Worm (Caenorhabditis elegans) whole organism, L1 larva: ENCODE data around the gene R01E6.7.

Experiments used
- C04F5.9 ChIP-seq: sonication (generic microtip); optimal IDR thresholded peaks from 2 replicates; lab custom pipeline; 2016; ENCODE audit warnings: missing genetic modification characterization, missing compliant biosample characterization
- F16B12.6 ChIP-seq: fragments of 150-350 bp; optimal IDR thresholded peaks from 2 replicates; lab custom pipeline; 2014; ENCODE audit warnings: missing biosample characterization, missing genetic modification characterization
- Y116A8C.19 ChIP-seq: sonication (generic microtip); optimal IDR thresholded peaks from 2 replicates; lab custom pipeline; 2016; ENCODE audit warnings: missing compliant biosample characterization, missing genetic modification characterization, borderline replicate concordance
- aly-2 ChIP-seq: fragments of 150-350 bp; optimal IDR thresholded peaks from 2 replicates; lab custom pipeline; 2014; ENCODE audit warnings: missing biosample characterization, missing genetic modification characterization
- ama-1 ChIP-seq: fragments of 150-350 bp; optimal IDR thresholded peaks from 2 replicates; lab custom pipeline; 2014
- ceh-8 ChIP-seq: fragments of 200-800 bp; sonication (Bioruptor generic); optimal IDR thresholded peaks from 2 replicates; lab custom pipeline; 2018; ENCODE audit warnings: mild to moderate bottlenecking, missing genetic modification characterization, moderate library complexity, missing compliant biosample characterization
- ceh-82 ChIP-seq, 3 experiments: fragments of 150-350 bp in 1 of 3; sonication (generic microtip) in 2 of 3; optimal IDR thresholded peaks; 2 replicates each; lab custom pipeline; 2014 to 2017; ENCODE audit warnings: missing biosample characterization in 3 of 3, missing genetic modification characterization in 3 of 3
- ceh-88 ChIP-seq: fragments of 200-800 bp; sonication (Bioruptor generic); IDR thresholded peaks from 2 replicates; pipeline ENCODE4 v1.3.6; 2022; ENCODE audit warnings: missing genetic modification characterization, missing compliant biosample characterization
- ceh-90 ChIP-seq: sonication (generic microtip); optimal IDR thresholded peaks from 2 replicates; lab custom pipeline; 2016; ENCODE audit warnings: missing genetic modification characterization, missing compliant biosample characterization
- ces-1 ChIP-seq: fragments of 150-350 bp; optimal IDR thresholded peaks from 2 replicates; lab custom pipeline; 2014; ENCODE audit warnings: missing biosample characterization, missing genetic modification reagents, missing genetic modification characterization
- efl-1 ChIP-seq, 4 experiments: fragments of 150-350 bp; optimal IDR thresholded peaks in 3 of 4; peaks in 1 of 4; 1 replicate in 1 of 4; 2 replicates in 3 of 4; lab custom pipeline; 2014; ENCODE audit warnings: missing biosample characterization in 2 of 4, missing genetic modification characterization in 2 of 4, missing genetic modification reagents in 2 of 4
- egl-13 ChIP-seq: sonication (generic microtip); optimal IDR thresholded peaks from 2 replicates; lab custom pipeline; 2016; ENCODE audit warnings: missing genotype, missing genetic modification reagents, missing genetic modification characterization, missing compliant biosample characterization
- egl-27 ChIP-seq, 2 experiments: fragments of 150-350 bp in 1 of 2; sonication (generic microtip); optimal IDR thresholded peaks; 3 replicates each; lab custom pipeline; 2017 to 2018; ENCODE audit warnings: missing biosample characterization in 2 of 2, missing genetic modification characterization in 2 of 2, missing genetic modification reagents in 2 of 2
- elt-2 ChIP-seq: sonication (generic microtip); optimal IDR thresholded peaks from 2 replicates; lab custom pipeline; 2016; ENCODE audit warnings: missing genetic modification characterization, mild to moderate bottlenecking, inconsistent platforms, missing compliant biosample characterization, missing genetic modification reagents
- elt-3 ChIP-seq, 6 experiments: fragments of 150-350 bp in 1 of 6; sonication (generic microtip); optimal IDR thresholded peaks; 2 replicates each; lab custom pipeline; 2017 to 2018; ENCODE audit warnings: missing biosample characterization in 6 of 6, missing genetic modification characterization in 6 of 6, inconsistent platforms in 1 of 6
- ets-5 ChIP-seq: fragments of 200-800 bp; sonication (Bioruptor generic); IDR thresholded peaks from 2 replicates; pipeline ENCODE4 v1.3.6; 2022; ENCODE audit warnings: missing genetic modification characterization, missing compliant biosample characterization
- fkh-10 ChIP-seq: sonication (generic microtip); optimal IDR thresholded peaks from 2 replicates; lab custom pipeline; 2017; ENCODE audit warnings: missing biosample characterization, missing genetic modification reagents, missing genetic modification characterization
- fkh-4 ChIP-seq: sonication (generic microtip); optimal IDR thresholded peaks from 2 replicates; lab custom pipeline; 2016; ENCODE audit warnings: missing compliant biosample characterization, missing genetic modification characterization, borderline replicate concordance
- fkh-8 ChIP-seq: sonication (generic microtip); optimal IDR thresholded peaks from 2 replicates; lab custom pipeline; 2016; ENCODE audit warnings: mild to moderate bottlenecking, missing genetic modification characterization, missing compliant biosample characterization
- grh-1 ChIP-seq: fragments of 200-800 bp; sonication (Bioruptor generic); IDR thresholded peaks from 2 replicates; pipeline ENCODE4 v1.3.6; 2022; ENCODE audit warnings: missing genetic modification reagents, missing genetic modification characterization, missing compliant biosample characterization
- hlh-4 ChIP-seq: sonication (generic microtip); optimal IDR thresholded peaks from 2 replicates; lab custom pipeline; 2016; ENCODE audit warnings: mild to moderate bottlenecking, missing genetic modification characterization, missing compliant biosample characterization
- isw-1 ChIP-seq: fragments of 200-800 bp; sonication (Bioruptor generic); IDR thresholded peaks from 2 replicates; pipeline ENCODE4 v1.3.6; 2022; ENCODE audit warnings: missing genetic modification characterization, missing compliant biosample characterization
- lin-13 ChIP-seq: fragments of 150-350 bp; optimal IDR thresholded peaks from 2 replicates; lab custom pipeline; 2014; ENCODE audit warnings: missing biosample characterization, missing genetic modification reagents, missing genetic modification characterization
- lin-15B ChIP-seq: fragments of 150-350 bp; sonication (generic microtip); optimal IDR thresholded peaks from 3 replicates; lab custom pipeline; 2014; ENCODE audit warnings: missing biosample characterization, missing genetic modification characterization
- lin-35 ChIP-seq, 2 experiments: fragments of 150-350 bp; optimal IDR thresholded peaks; 2 replicates each; lab custom pipeline; 2014; ENCODE audit warnings: missing biosample characterization in 2 of 2, missing genetic modification characterization in 2 of 2, missing genetic modification reagents in 2 of 2
- lin-39 ChIP-seq: fragments of 150-350 bp; optimal IDR thresholded peaks from 2 replicates; lab custom pipeline; 2014; ENCODE audit warnings: missing biosample characterization, missing genetic modification reagents, missing genetic modification characterization
- lir-3 ChIP-seq: sonication (generic microtip); optimal IDR thresholded peaks from 2 replicates; lab custom pipeline; 2016; ENCODE audit warnings: mild to moderate bottlenecking, missing genetic modification characterization, moderate library complexity, missing compliant biosample characterization; ENCODE audit not compliant: poor library complexity
- lsy-2 ChIP-seq, 2 experiments: fragments of 150-350 bp; optimal IDR thresholded peaks; 2 replicates each; lab custom pipeline; 2014; ENCODE audit warnings: missing biosample characterization in 2 of 2, missing genetic modification characterization in 2 of 2
- mab-9 ChIP-seq: fragments of 200-800 bp; sonication (Bioruptor generic); IDR thresholded peaks from 2 replicates; pipeline ENCODE4 v1.3.6; 2022; ENCODE audit warnings: missing genetic modification reagents, missing genetic modification characterization, missing compliant biosample characterization
- mep-1 ChIP-seq: fragments of 150-350 bp; optimal IDR thresholded peaks from 2 replicates; lab custom pipeline; 2014; ENCODE audit warnings: missing biosample characterization, missing genetic modification characterization
- nhr-11 ChIP-seq: fragments of 150-350 bp; optimal IDR thresholded peaks from 2 replicates; lab custom pipeline; 2014; ENCODE audit warnings: missing biosample characterization, missing genetic modification characterization
- nhr-47 ChIP-seq: sonication (generic microtip); optimal IDR thresholded peaks from 2 replicates; lab custom pipeline; 2016; ENCODE audit warnings: mild to moderate bottlenecking, missing genetic modification characterization, moderate library complexity, missing compliant biosample characterization
- nhr-71 ChIP-seq: sonication (generic microtip); optimal IDR thresholded peaks from 2 replicates; lab custom pipeline; 2016; ENCODE audit warnings: mild to moderate bottlenecking, missing genetic modification characterization, moderate library complexity, missing compliant biosample characterization
- nhr-84 ChIP-seq: sonication (generic microtip); optimal IDR thresholded peaks from 2 replicates; lab custom pipeline; 2017; ENCODE audit warnings: missing biosample characterization, missing genetic modification characterization
- nhr-85 ChIP-seq: sonication (generic microtip); peaks from one replicate; lab custom pipeline; 2016; ENCODE audit warnings: missing genetic modification characterization, inconsistent platforms, missing compliant biosample characterization
- nhr-90 ChIP-seq: sonication (generic microtip); optimal IDR thresholded peaks from 2 replicates; lab custom pipeline; 2016; ENCODE audit warnings: mild to moderate bottlenecking, missing genetic modification characterization, missing compliant biosample characterization; ENCODE audit not compliant: poor library complexity
- pax-3 ChIP-seq: fragments of 200-800 bp; sonication (Bioruptor generic); optimal IDR thresholded peaks from 2 replicates; lab custom pipeline; 2018; ENCODE audit warnings: mild to moderate bottlenecking, missing genetic modification characterization, moderate library complexity, missing compliant biosample characterization
- rnt-1 ChIP-seq: sonication (generic microtip); optimal IDR thresholded peaks from 2 replicates; lab custom pipeline; 2016; ENCODE audit warnings: mild to moderate bottlenecking, missing genetic modification characterization, moderate library complexity, missing compliant biosample characterization
- skn-1 ChIP-seq: fragments of 150-350 bp; optimal IDR thresholded peaks from 2 replicates; lab custom pipeline; 2014; ENCODE audit warnings: missing biosample characterization, missing genetic modification characterization
- snpc-4 ChIP-seq: fragments of 150-350 bp; optimal IDR thresholded peaks from 2 replicates; lab custom pipeline; 2014; ENCODE audit warnings: missing biosample characterization, missing genetic modification characterization
- snu-23 ChIP-seq: sonication (generic microtip); optimal IDR thresholded peaks from 2 replicates; lab custom pipeline; 2016; ENCODE audit warnings: missing genetic modification characterization, missing compliant biosample characterization
- sox-4 ChIP-seq: sonication (generic microtip); optimal IDR thresholded peaks from 2 replicates; lab custom pipeline; 2016; ENCODE audit warnings: missing genetic modification characterization, missing compliant biosample characterization
- sup-37 ChIP-seq: fragments of 200-800 bp; sonication (Bioruptor generic); optimal IDR thresholded peaks from 2 replicates; lab custom pipeline; 2018; ENCODE audit warnings: mild to moderate bottlenecking, missing genetic modification characterization, missing compliant biosample characterization
- swsn-7 ChIP-seq: sonication (generic microtip); optimal IDR thresholded peaks from 2 replicates; lab custom pipeline; 2016; ENCODE audit warnings: missing genetic modification characterization, missing compliant biosample characterization
- tbx-2 ChIP-seq: sonication (generic microtip); optimal IDR thresholded peaks from 2 replicates; lab custom pipeline; 2016; ENCODE audit warnings: missing genetic modification characterization, missing compliant biosample characterization
- tlp-1 ChIP-seq: fragments of 150-350 bp; optimal IDR thresholded peaks from 2 replicates; lab custom pipeline; 2014; ENCODE audit warnings: missing biosample characterization, missing genetic modification characterization
- unc-130 ChIP-seq: fragments of 150-350 bp; optimal IDR thresholded peaks from 2 replicates; lab custom pipeline; 2017; ENCODE audit warnings: missing biosample characterization, missing genetic modification characterization, inconsistent platforms
- unc-30 ChIP-seq: sonication (generic microtip); optimal IDR thresholded peaks from 2 replicates; lab custom pipeline; 2017; ENCODE audit warnings: missing biosample characterization, missing genetic modification characterization
- unc-86 ChIP-seq: sonication (generic microtip); optimal IDR thresholded peaks from 2 replicates; lab custom pipeline; 2016; ENCODE audit warnings: missing genetic modification characterization, missing compliant biosample characterization
- xbp-1 ChIP-seq: sonication (generic microtip); optimal IDR thresholded peaks from 2 replicates; lab custom pipeline; 2016; ENCODE audit warnings: missing genetic modification characterization, missing compliant biosample characterization
- zag-1 ChIP-seq: fragments of 150-350 bp; optimal IDR thresholded peaks from 2 replicates; lab custom pipeline; 2014; ENCODE audit warnings: missing biosample characterization, missing genetic modification characterization
- zip-4 ChIP-seq: fragments of 200-800 bp; sonication (Bioruptor generic); optimal IDR thresholded peaks from 2 replicates; lab custom pipeline; 2018; ENCODE audit warnings: mild to moderate bottlenecking, missing genetic modification characterization, moderate library complexity, missing compliant biosample characterization
- ztf-4 ChIP-seq: fragments of 150-350 bp; optimal IDR thresholded peaks from 2 replicates; lab custom pipeline; 2014; ENCODE audit warnings: missing biosample characterization, missing genetic modification characterization

R01E6.7 gene

ce11 chrX:13541335-13541734, 28.4 kb downstream of the R01E6.7 start:
- TF ChIP-seq ceh-90 (tag; lab: Kevin White, UChicago) (no peak), unc-130 (peak; percentile 34), zip-4 (GFP tag; lab: Kevin White, UChicago) (no peak), nhr-90 (tag; lab: Kevin White, UChicago) (peak; percentile 53), lin-13 (GFP tag; lab: Kevin White, UChicago) (no peak), zag-1 (tag; lab: Kevin White, UChicago) (no peak), hlh-4 (tag; lab: Kevin White, UChicago) (no peak), aly-2 (tag; lab: Kevin White, UChicago) (no peak), fkh-8 (no peak), sox-4 (tag; lab: Kevin White, UChicago) (no peak), ztf-4 (tag; lab: Kevin White, UChicago) (no peak), nhr-85 (tag; lab: Kevin White, UChicago) (peak; percentile 87), fkh-4 (tag; lab: Kevin White, UChicago) (no peak), nhr-11 (no peak), unc-86 (no peak), F16B12.6 (tag; lab: Kevin White, UChicago) (no peak), lsy-2 (tag; optimal IDR thresholded peaks at IDR 0.05; lab: Kevin White, UChicago) (peak in 1 of 2 experiments; percentile 36), nhr-84 (tag; lab: Kevin White, UChicago) (no peak), nhr-47 (tag; lab: Kevin White, UChicago) (peak; percentile 55), swsn-7 (tag; lab: Kevin White, UChicago) (no peak), ces-1 (GFP tag; lab: Kevin White, UChicago) (no peak), skn-1 (tag; lab: Kevin White, UChicago) (no peak), isw-1 (GFP tag; lab: Robert Waterston, UW) (no peak), unc-30 (tag; lab: Kevin White, UChicago) (no peak), C04F5.9 (tag; lab: Kevin White, UChicago) (no peak), efl-1 (optimal IDR thresholded peaks at IDR 0.05; lab: Kevin White, UChicago) (no peak), efl-1 (GFP tag; optimal IDR thresholded peaks at IDR 0.05 in 1 of 2; lab: Kevin White, UChicago) (peak in 1 of 2 experiments; percentile 89), egl-13 (tag; lab: Kevin White, UChicago) (no peak), xbp-1 (tag; lab: Kevin White, UChicago) (no peak), snu-23 (GFP tag; lab: Kevin White, UChicago) (peak; percentile 57), lin-35 (GFP tag; optimal IDR thresholded peaks at IDR 0.05; lab: Kevin White, UChicago) (peak in 1 of 2 experiments; percentile 75), elt-2 (no peak), lir-3 (no peak), snpc-4 (tag; lab: Kevin White, UChicago) (no peak), nhr-71 (tag; lab: Kevin White, UChicago) (peak; percentile 64), ama-1 (lab: Kevin White, UChicago) (peak; percentile 59), mep-1 (no peak), pax-3 (tag; lab: Kevin White, UChicago) (no peak), elt-3 (tag; optimal IDR thresholded peaks at IDR 0.05; lab: Kevin White, UChicago) (peak in 4 of 6 experiments; percentile 6 to 71 (median 62)), ceh-8 (GFP tag; lab: Kevin White, UChicago) (no peak), mab-9 (no peak), egl-27 (tag; optimal IDR thresholded peaks at IDR 0.05; lab: Kevin White, UChicago) (no peak), grh-1 (GFP tag; lab: Robert Waterston, UW) (no peak), ets-5 (GFP tag; lab: Robert Waterston, UW) (no peak), ceh-88 (GFP tag; lab: Robert Waterston, UW) (no peak), tlp-1 (no peak), tbx-2 (peak; percentile 56), Y116A8C.19 (tag; lab: Kevin White, UChicago) (no peak), lin-39 (no peak), sup-37 (GFP tag; lab: Kevin White, UChicago) (no peak), fkh-10 (no peak), rnt-1 (tag; lab: Kevin White, UChicago) (no peak), ceh-82 (tag; optimal IDR thresholded peaks at IDR 0.05; lab: Kevin White, UChicago) (no peak), lin-15B (tag; lab: Kevin White, UChicago) (no peak)
